Fruit fly (Drosophila melanogaster) whole organism, embryonic: ENCODE results near the gene CG7924.

Source experiments
- Adf1 ChIP-seq: fragments of 200-800 bp; sonication (Bioruptor generic); IDR thresholded peaks from 2 replicates; pipeline ENCODE4 v1.3.6; 2022; ENCODE audit warnings: missing biosample characterization, missing genetic modification characterization
- Awh ChIP-seq: fragments of 200-800 bp; sonication (Bioruptor generic); IDR thresholded peaks from 2 replicates; pipeline ENCODE4, ENCODE4 v1.3.6; 2022; ENCODE audit warnings: missing biosample characterization, missing genetic modification characterization
- Bteb2 ChIP-seq: fragments of 200-800 bp; sonication (Bioruptor generic); optimal IDR thresholded peaks from 2 replicates; lab custom pipeline; 2016; ENCODE audit warnings: missing biosample characterization, missing genetic modification characterization
- CG11247 ChIP-seq: fragments of 200-800 bp; sonication (Bioruptor generic); IDR thresholded peaks from 2 replicates; pipeline ENCODE4 v1.3.6; 2022; ENCODE audit warnings: missing biosample characterization, missing genetic modification characterization
- CG12659 ChIP-seq: fragments of 200-800 bp; sonication (Bioruptor generic); optimal IDR thresholded peaks from 3 replicates; lab custom pipeline; 2017; ENCODE audit warnings: mild to moderate bottlenecking, missing biosample characterization, missing genetic modification reagents, missing genetic modification characterization
- CG14965 ChIP-seq: fragments of 200-800 bp; sonication (Bioruptor generic); optimal IDR thresholded peaks from 2 replicates; lab custom pipeline; 2016; ENCODE audit warnings: missing biosample characterization, missing genetic modification characterization, borderline replicate concordance
- CG15073 ChIP-seq: fragments of 200-800 bp; sonication (Bioruptor generic); optimal IDR thresholded peaks from 2 replicates; lab custom pipeline; 2016; ENCODE audit warnings: missing biosample characterization, missing genetic modification characterization
- CG15696 ChIP-seq: fragments of 200-800 bp; sonication (Bioruptor generic); optimal IDR thresholded peaks from 2 replicates; lab custom pipeline; 2019; ENCODE audit warnings: missing biosample characterization, mild to moderate bottlenecking, missing genetic modification characterization, moderate library complexity
- CG17359 ChIP-seq: fragments of 200-800 bp; sonication (Bioruptor generic); optimal IDR thresholded peaks from 3 replicates; lab custom pipeline; 2018; ENCODE audit warnings: missing biosample characterization, mild to moderate bottlenecking, missing genetic modification characterization, moderate library complexity
- CG2678 ChIP-seq: fragments of 200-800 bp; sonication (Bioruptor generic); optimal IDR thresholded peaks from 3 replicates; lab custom pipeline; 2019; ENCODE audit warnings: missing biosample characterization, mild to moderate bottlenecking, missing genetic modification characterization, moderate library complexity
- CG30431 ChIP-seq: fragments of 200-800 bp; sonication (Bioruptor generic); optimal IDR thresholded peaks from 2 replicates; lab custom pipeline; 2017; ENCODE audit warnings: missing biosample characterization, missing genetic modification characterization
- CG31441 ChIP-seq: fragments of 200-800 bp; sonication (Bioruptor generic); IDR thresholded peaks from 2 replicates; pipeline ENCODE4 v1.3.6; 2022; ENCODE audit warnings: missing biosample characterization, missing genetic modification characterization
- CG32772 ChIP-seq: fragments of 200-800 bp; sonication (Bioruptor generic); IDR thresholded peaks from 2 replicates; pipeline ENCODE4 v1.3.6; 2022; ENCODE audit warnings: missing biosample characterization, missing genetic modification characterization
- CG5245 ChIP-seq: fragments of 200-800 bp; sonication (Bioruptor generic); optimal IDR thresholded peaks from 3 replicates; lab custom pipeline; 2016; ENCODE audit warnings: missing biosample characterization, missing genetic modification characterization
- CG6765 ChIP-seq: fragments of 200-800 bp; sonication (Bioruptor generic); optimal IDR thresholded peaks from 3 replicates; lab custom pipeline; 2017; ENCODE audit warnings: missing biosample characterization, mild to moderate bottlenecking, missing genetic modification characterization
- CG6813 ChIP-seq: fragments of 200-800 bp; sonication (Bioruptor generic); optimal IDR thresholded peaks from 2 replicates; lab custom pipeline; 2017; ENCODE audit warnings: missing biosample characterization, missing genetic modification characterization, mild to moderate bottlenecking, moderate library complexity, missing genetic modification reagents
- CG7928 ChIP-seq: fragments of 200-800 bp; sonication (Bioruptor generic); optimal IDR thresholded peaks from 2 replicates; lab custom pipeline; 2017; ENCODE audit warnings: missing biosample characterization, mild to moderate bottlenecking, missing genetic modification characterization
- CG7987 ChIP-seq: fragments of 200-800 bp; sonication (Bioruptor generic); optimal IDR thresholded peaks from 2 replicates; lab custom pipeline; 2018; ENCODE audit warnings: missing biosample characterization, mild to moderate bottlenecking, missing genetic modification characterization, moderate library complexity
- CG8924 ChIP-seq: fragments of 200-800 bp; optimal IDR thresholded peaks from 3 replicates; lab custom pipeline; 2019; ENCODE audit warnings: missing biosample characterization, mild to moderate bottlenecking, missing genetic modification characterization, moderate library complexity
- CG9727 ChIP-seq: fragments of 200-800 bp; sonication (Bioruptor generic); optimal IDR thresholded peaks from 3 replicates; lab custom pipeline; 2017; ENCODE audit warnings: missing biosample characterization, mild to moderate bottlenecking, missing genetic modification characterization
- Dbx ChIP-seq: fragments of 200-800 bp; sonication (Bioruptor generic); IDR thresholded peaks from 3 replicates; pipeline ENCODE4 v1.3.6; 2022; ENCODE audit warnings: missing biosample characterization, missing genetic modification characterization
- Hmr ChIP-seq: fragments of 200-800 bp; sonication (Bioruptor generic); optimal IDR thresholded peaks from 3 replicates; lab custom pipeline; 2017; ENCODE audit warnings: mild to moderate bottlenecking, missing biosample characterization, missing genetic modification reagents, missing genetic modification characterization
- Meics ChIP-seq: fragments of 200-800 bp; sonication (Bioruptor generic); optimal IDR thresholded peaks from 2 replicates; lab custom pipeline; 2017; ENCODE audit warnings: missing biosample characterization, mild to moderate bottlenecking, missing genetic modification characterization
- Oaz ChIP-seq: fragments of 200-800 bp; sonication (Bioruptor generic); IDR thresholded peaks from 2 replicates; pipeline ENCODE4 v1.3.6; 2022; ENCODE audit warnings: missing biosample characterization, missing genetic modification characterization
- Oli ChIP-seq: fragments of 200-800 bp; sonication (Bioruptor generic); optimal IDR thresholded peaks from 2 replicates; lab custom pipeline; 2018; ENCODE audit warnings: missing biosample characterization, mild to moderate bottlenecking, missing genetic modification characterization, moderate library complexity
- Optix ChIP-seq: fragments of 200-800 bp; sonication (Bioruptor generic); IDR thresholded peaks from 3 replicates; pipeline ENCODE4 v1.3.6; 2022; ENCODE audit warnings: missing biosample characterization, missing genetic modification characterization
- PHDP ChIP-seq: fragments of 200-800 bp; sonication (Bioruptor generic); optimal IDR thresholded peaks from 3 replicates; lab custom pipeline; 2018; ENCODE audit warnings: missing biosample characterization, mild to moderate bottlenecking, missing genetic modification characterization, moderate library complexity
- Pdp1 ChIP-seq, 2 experiments: fragments of 200-800 bp; sonication (Bioruptor generic); optimal IDR thresholded peaks; 3 replicates each; lab custom pipeline; 2016; ENCODE audit warnings: missing biosample characterization in 2 of 2, missing genetic modification characterization in 2 of 2, mild to moderate bottlenecking in 1 of 2, moderate library complexity in 1 of 2
- Rfx ChIP-seq: fragments of 200-800 bp; sonication (Bioruptor generic); IDR thresholded peaks from 2 replicates; pipeline ENCODE4 v1.3.6; 2022; ENCODE audit warnings: missing biosample characterization, missing genetic modification characterization
- Sox100B ChIP-seq: fragments of 200-800 bp; sonication (Bioruptor generic); optimal IDR thresholded peaks from 3 replicates; lab custom pipeline; 2018; ENCODE audit warnings: missing biosample characterization, mild to moderate bottlenecking, missing genetic modification characterization
- ac ChIP-seq: fragments of 200-800 bp; sonication (Bioruptor generic); optimal IDR thresholded peaks from 3 replicates; lab custom pipeline; 2017; ENCODE audit warnings: missing biosample characterization, mild to moderate bottlenecking, missing genetic modification characterization
- al ChIP-seq: fragments of 200-800 bp; sonication (Bioruptor generic); IDR thresholded peaks from 2 replicates; pipeline ENCODE4 v1.3.6; 2022; ENCODE audit warnings: missing biosample characterization, missing genetic modification characterization
- ase ChIP-seq: fragments of 200-800 bp; sonication (Bioruptor generic); IDR thresholded peaks from 3 replicates; pipeline ENCODE4 v1.3.6; 2022; ENCODE audit warnings: missing biosample characterization, missing genetic modification characterization
- bab2 ChIP-seq: fragments of 200-800 bp; sonication (Bioruptor generic); optimal IDR thresholded peaks from 2 replicates; lab custom pipeline; 2016; ENCODE audit warnings: missing biosample characterization, missing genetic modification characterization
- caup ChIP-seq: fragments of 200-800 bp; sonication (Bioruptor generic); optimal IDR thresholded peaks from 3 replicates; lab custom pipeline; 2017; ENCODE audit warnings: missing biosample characterization, mild to moderate bottlenecking, missing genetic modification characterization, moderate library complexity; ENCODE audit not compliant: severe bottlenecking
- crc ChIP-seq: fragments of 200-800 bp; sonication (Bioruptor generic); optimal IDR thresholded peaks from 2 replicates; lab custom pipeline; 2016; ENCODE audit warnings: missing biosample characterization, missing genetic modification characterization
- dmrt99B ChIP-seq: fragments of 200-800 bp; sonication (Bioruptor generic); optimal IDR thresholded peaks from 2 replicates; lab custom pipeline; 2018; ENCODE audit warnings: missing biosample characterization, mild to moderate bottlenecking, missing genetic modification characterization, moderate library complexity
- dpn ChIP-seq, 2 experiments: fragments of 200-800 bp; sonication (Bioruptor generic); optimal IDR thresholded peaks; 3 replicates each; lab custom pipeline; 2016; ENCODE audit warnings: missing biosample characterization in 2 of 2, missing genetic modification characterization in 2 of 2
- ems ChIP-seq: fragments of 200-800 bp; sonication (Bioruptor generic); optimal IDR thresholded peaks from 3 replicates; lab custom pipeline; 2016; ENCODE audit warnings: missing biosample characterization, missing genetic modification characterization
- en ChIP-seq: fragments of 200-800 bp; sonication (Bioruptor generic); optimal IDR thresholded peaks from 2 replicates; lab custom pipeline; 2016; ENCODE audit warnings: missing biosample characterization, missing genetic modification characterization
- exex ChIP-seq: fragments of 200-800 bp; sonication (Bioruptor generic); optimal IDR thresholded peaks from 4 replicates; lab custom pipeline; 2018; ENCODE audit warnings: missing biosample characterization, mild to moderate bottlenecking, missing genetic modification characterization, moderate library complexity
- fu2 ChIP-seq: fragments of 200-800 bp; sonication (Bioruptor generic); optimal IDR thresholded peaks from 2 replicates; lab custom pipeline; 2016; ENCODE audit warnings: missing biosample characterization, missing genetic modification characterization
- gce ChIP-seq: fragments of 200-800 bp; sonication (Bioruptor generic); IDR thresholded peaks from 3 replicates; pipeline ENCODE4 v1.3.6; 2022; ENCODE audit warnings: missing biosample characterization, missing genetic modification characterization
- grau ChIP-seq: fragments of 200-800 bp; optimal IDR thresholded peaks from 3 replicates; lab custom pipeline; 2019; ENCODE audit warnings: missing biosample characterization, mild to moderate bottlenecking, missing genetic modification characterization, moderate library complexity
- gsb-n ChIP-seq: fragments of 200-800 bp; sonication (Bioruptor generic); optimal IDR thresholded peaks from 3 replicates; lab custom pipeline; 2018; ENCODE audit warnings: missing biosample characterization, mild to moderate bottlenecking, missing genetic modification characterization
- hth ChIP-seq: fragments of >200 bp; optimal IDR thresholded peaks from 2 replicates; lab custom pipeline; 2017; ENCODE audit warnings: inconsistent platforms
- pb ChIP-seq: fragments of 200-800 bp; sonication (Bioruptor generic); optimal IDR thresholded peaks from 3 replicates; lab custom pipeline; 2016; ENCODE audit warnings: missing biosample characterization, missing genetic modification characterization
- tna ChIP-seq: fragments of 200-800 bp; sonication (Bioruptor generic); IDR thresholded peaks from 2 replicates; pipeline ENCODE4 v1.3.6; 2022; ENCODE audit warnings: missing biosample characterization, missing genetic modification characterization; ENCODE audit not compliant: partially characterized antibody
- vvl ChIP-seq: fragments of 200-800 bp; sonication (Bioruptor generic); IDR thresholded peaks from 2 replicates; pipeline ENCODE4 v1.3.6; 2022; ENCODE audit warnings: missing biosample characterization, missing genetic modification characterization
- wdn ChIP-seq: fragments of 200-800 bp; sonication (Bioruptor generic); IDR thresholded peaks from 2 replicates; pipeline ENCODE4 v1.3.6; 2022; ENCODE audit warnings: missing biosample characterization, missing genetic modification characterization

Gene CG7924

dm6 chr3L:14217677-14218254 is 15.5 kb upstream of the CG7924 start, which contains the start of gene CG7768 (continued):
- TF ChIP-seq exex (tag; lab: Kevin White, UChicago), result peak; percentile 47
- peak; percentile 79 for TF ChIP-seq CG6813 (GFP tag; lab: Kevin White, UChicago)
- peak; percentile 51; the same call in 1 of the 2 replicates for TF ChIP-seq Rfx (GFP tag; lab: Robert Waterston, UW)
- peak; percentile 52 for TF ChIP-seq Bteb2 (GFP tag; lab: Kevin White, UChicago)
- peak; percentile 54 for TF ChIP-seq CG7928 (GFP tag; lab: Kevin White, UChicago)
- TF ChIP-seq Optix (GFP tag; lab: Robert Waterston, UW), result no peak
- TF ChIP-seq CG9727 (GFP tag; lab: Kevin White, UChicago), result peak; percentile 47
- peak; percentile 36 for TF ChIP-seq fu2
- TF ChIP-seq vvl, result no peak
- peak; percentile 71 for TF ChIP-seq Sox100B (GFP tag; lab: Kevin White, UChicago)
- peak; percentile 4 to 42 for TF ChIP-seq dpn (GFP tag; optimal IDR thresholded peaks at IDR 0.05; lab: Kevin White, UChicago)
- no peak for TF ChIP-seq hth
- no peak for TF ChIP-seq gsb-n (tag; lab: Kevin White, UChicago)
- TF ChIP-seq al (GFP tag; lab: Robert Waterston, UW), result no peak
- TF ChIP-seq Oli (tag; lab: Kevin White, UChicago), result no peak
- no peak for TF ChIP-seq CG30431 (GFP tag; lab: Kevin White, UChicago)
- no peak for TF ChIP-seq CG11247 (GFP tag; lab: Robert Waterston, UW)
- peak; percentile 78 for TF ChIP-seq CG6765
- TF ChIP-seq PHDP (tag; lab: Kevin White, UChicago), result peak; percentile 71
- peak; percentile 55 for TF ChIP-seq CG12659 (GFP tag; lab: Kevin White, UChicago)
- peak; percentile 79 for TF ChIP-seq CG2678 (tag; lab: Kevin White, UChicago)
- TF ChIP-seq Hmr, result peak; percentile 84
- TF ChIP-seq crc (GFP tag; lab: Kevin White, UChicago), result peak; percentile 39
- TF ChIP-seq gce (GFP tag; lab: Robert Waterston, UW), result no peak
- no peak for TF ChIP-seq CG32772 (GFP tag; lab: Robert Waterston, UW)
- TF ChIP-seq grau (tag; lab: Kevin White, UChicago), result peak; percentile 37
- TF ChIP-seq en (GFP tag; lab: Kevin White, UChicago), result no peak
- no peak for TF ChIP-seq ac
- TF ChIP-seq CG17359 (tag; lab: Kevin White, UChicago), result peak; percentile 50
- TF ChIP-seq Awh (GFP tag; lab: Robert Waterston, UW), result no peak
- TF ChIP-seq CG8924 (tag; lab: Kevin White, UChicago), result peak; percentile 43
- peak; percentile 88 for TF ChIP-seq CG7987 (GFP tag; lab: Kevin White, UChicago)
- TF ChIP-seq dmrt99B (tag; lab: Kevin White, UChicago), result peak; percentile 56
- TF ChIP-seq Pdp1 (GFP tag; optimal IDR thresholded peaks at IDR 0.05; lab: Kevin White, UChicago), result peak; percentile 2 to 35
- TF ChIP-seq tna (GFP tag; lab: Robert Waterston, UW), result no peak
- TF ChIP-seq CG15073 (GFP tag; lab: Kevin White, UChicago), result no peak
- TF ChIP-seq ems, result peak; percentile 15
- peak; percentile 72 for TF ChIP-seq Meics (GFP tag; lab: Kevin White, UChicago)
- TF ChIP-seq wdn (GFP tag; lab: Robert Waterston, UW), result peak; percentile 21; the same call in 1 of the 2 replicates
- TF ChIP-seq pb (GFP tag; lab: Kevin White, UChicago), result no peak
- peak; percentile 78 for TF ChIP-seq Dbx (GFP tag; lab: Robert Waterston, UW)
- peak; percentile 60 for TF ChIP-seq CG15696 (tag; lab: Kevin White, UChicago)
- 0 out of 2 replicates have a peak, but pooled peaks have one; percentile 19 for TF ChIP-seq Oaz (GFP tag; lab: Robert Waterston, UW)
- 0 out of 3 replicates have a peak, but pooled peaks have one; percentile 30 for TF ChIP-seq ase (GFP tag; lab: Robert Waterston, UW)
- no peak for TF ChIP-seq CG5245 (GFP tag; lab: Kevin White, UChicago)
- peak; percentile 6 for TF ChIP-seq CG14965 (GFP tag; lab: Kevin White, UChicago)
- TF ChIP-seq Adf1, result 0 out of 2 replicates have a peak, but pooled peaks have one; percentile 25
- TF ChIP-seq CG31441 (GFP tag; lab: Robert Waterston, UW), result no peak
- TF ChIP-seq bab2, result peak; percentile 39
- TF ChIP-seq caup (GFP tag; lab: Kevin White, UChicago), result peak; percentile 87
